Worm (Caenorhabditis elegans): Measurements from ENCODE around the gene lsm-4.

Gene lsm-4

DNA sequence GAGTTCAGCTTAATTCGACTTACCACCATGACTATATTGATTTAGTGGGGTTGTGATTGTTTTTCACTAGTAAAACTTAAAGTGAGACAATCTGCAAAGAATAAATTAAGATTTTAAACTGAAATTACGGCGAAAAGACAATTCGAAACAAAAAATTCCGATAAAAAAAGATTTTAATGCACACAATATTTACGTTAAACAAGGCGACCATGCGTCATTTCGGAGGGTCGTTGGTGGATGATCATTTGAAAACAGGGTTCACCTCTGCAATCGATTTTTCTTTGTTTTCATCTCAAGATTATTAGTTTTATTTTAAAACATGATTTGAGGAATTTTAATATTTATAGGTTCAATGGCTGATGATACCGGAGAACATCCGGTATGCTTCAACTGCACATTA lies at the start of gene lsm-4:
TSS of gene lsm-4 (minus strand) at position 91 of the 400 bp plus-strand sequence.
- TF ChIP-seq ceh-48 (tag; optimal IDR thresholded peaks at IDR 0.05) (peak; percentile 30), unc-86 (tag; optimal IDR thresholded peaks at IDR 0.05) (no peak)

DNA sequence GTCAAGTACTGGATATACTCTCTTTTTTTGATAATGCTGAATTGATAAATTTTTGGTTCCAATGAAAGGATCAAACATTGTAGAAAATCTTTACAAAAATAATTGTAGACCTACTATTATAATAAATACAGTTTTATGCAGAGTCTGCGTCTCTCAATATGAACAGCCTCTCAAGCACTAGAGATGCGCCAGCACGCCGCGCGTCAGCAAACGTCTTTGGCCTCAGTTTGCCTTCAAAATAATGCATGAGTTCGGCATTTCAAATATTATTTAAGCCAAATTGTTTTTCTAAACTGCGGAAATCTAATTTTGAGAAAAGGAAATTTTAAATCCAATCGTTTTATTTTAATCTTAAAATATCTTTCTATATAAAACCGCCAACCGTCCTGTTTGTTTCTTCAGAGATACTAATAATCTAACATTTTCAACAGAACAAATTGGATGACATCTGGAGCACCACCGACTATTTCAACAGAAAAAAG lies 48.7 kb upstream of the lsm-4 start, which contains the start of gene cul-4:
TSS of gene cul-4 (plus strand) at position 432 of the 482 bp plus-strand sequence.
- TF ChIP-seq fax-1 (tag; optimal IDR thresholded peaks at IDR 0.05) (no peak), ahr-1 (tag; optimal IDR thresholded peaks at IDR 0.05) (no peak), ref-2 (tag; optimal IDR thresholded peaks at IDR 0.05) (no peak), hlh-13 (GFP tag; optimal IDR thresholded peaks at IDR 0.05) (no peak), fkh-6 (tag; optimal IDR thresholded peaks at IDR 0.05) (no peak), ceh-2 (tag; optimal IDR thresholded peaks at IDR 0.05) (peak; percentile 8), sdc-2 (tag; optimal IDR thresholded peaks at IDR 0.05) (no peak), ceh-30 (tag; optimal IDR thresholded peaks at IDR 0.05) (no peak), pax-1 (tag; optimal IDR thresholded peaks at IDR 0.05) (no peak), hlh-30 (tag; optimal IDR thresholded peaks at IDR 0.05; ENCODE audit: insufficient read depth) (no peak), ets-4 (tag; optimal IDR thresholded peaks at IDR 0.05) (no peak), zip-5 (tag; optimal IDR thresholded peaks at IDR 0.05) (no peak), lim-6 (tag; optimal IDR thresholded peaks at IDR 0.05) (no peak), odd-2 (tag; optimal IDR thresholded peaks at IDR 0.05) (no peak), lin-11 (tag; optimal IDR thresholded peaks at IDR 0.05) (no peak), ceh-48 (tag; optimal IDR thresholded peaks at IDR 0.05) (no peak), hlh-8 (tag; optimal IDR thresholded peaks at IDR 0.05) (no peak), ceh-14 (tag; optimal IDR thresholded peaks at IDR 0.05) (peak; percentile 14), nhr-11 (tag; optimal IDR thresholded peaks at IDR 0.05) (no peak), K02D7.2 (tag; optimal IDR thresholded peaks at IDR 0.05) (no peak), nfya-1 (tag; optimal IDR thresholded peaks at IDR 0.05) (peak; percentile 40), dve-1 (tag; optimal IDR thresholded peaks at IDR 0.05) (no peak), unc-55 (GFP tag; optimal IDR thresholded peaks at IDR 0.05) (no peak), nhr-232 (tag; optimal IDR thresholded peaks at IDR 0.05) (no peak), unc-3 (GFP tag; conservative IDR thresholded peaks at IDR 0.05) (no peak), unc-3 (tag; optimal IDR thresholded peaks at IDR 0.05) (no peak), pha-2 (tag; optimal IDR thresholded peaks at IDR 0.05) (no peak), ztf-16 (tag; optimal IDR thresholded peaks at IDR 0.05) (no peak), K09A11.1 (tag; optimal IDR thresholded peaks at IDR 0.05; ENCODE audit: insufficient read depth) (no peak), ceh-31 (tag; optimal IDR thresholded peaks at IDR 0.05) (peak; percentile 10), pha-4 (tag; optimal IDR thresholded peaks at IDR 0.05) (no peak), T23F11.4 (GFP tag; optimal IDR thresholded peaks at IDR 0.05) (no peak), tbx-2 (tag; optimal IDR thresholded peaks at IDR 0.05) (peak; percentile 12), ttx-3 (tag; optimal IDR thresholded peaks at IDR 0.05) (no peak), hlh-6 (tag; optimal IDR thresholded peaks at IDR 0.05) (no peak), fkh-10 (GFP tag; optimal IDR thresholded peaks at IDR 0.05) (no peak), syd-9 (tag; optimal IDR thresholded peaks at IDR 0.05) (no peak), dmd-4 (tag; optimal IDR thresholded peaks at IDR 0.05; ENCODE audit: borderline replicate concordance) (no peak), madf-2 (tag; optimal IDR thresholded peaks at IDR 0.05) (no peak)

DNA sequence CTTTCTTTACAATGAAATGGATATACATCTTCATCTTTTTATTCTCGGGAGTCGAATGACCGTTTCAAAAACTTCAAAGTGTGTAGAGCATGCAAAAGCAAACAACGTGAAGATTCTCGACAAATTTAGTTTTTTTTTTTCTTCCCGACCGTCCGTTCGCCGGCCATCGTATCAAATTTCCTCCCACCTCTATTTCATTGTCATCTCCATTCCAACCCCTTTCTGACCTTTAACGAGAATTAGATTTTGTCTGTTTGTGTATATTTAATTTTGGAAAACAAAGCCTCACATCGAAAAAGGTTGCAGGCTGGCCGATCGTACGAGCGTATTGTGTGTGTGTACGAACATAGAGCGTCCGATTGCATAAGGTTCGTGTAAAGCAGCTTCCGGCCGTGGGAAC lies 46.1 kb upstream of the lsm-4 start, which contains the start of gene C30G12.1:
TSS of gene C30G12.1 (plus strand) at position 301 of the 400 bp plus-strand sequence.
- TF ChIP-seq zip-5 (tag; optimal IDR thresholded peaks at IDR 0.05) (no peak), ceh-34 (tag; optimal IDR thresholded peaks at IDR 0.05) (peak; percentile 68)

All from whole organism, late embryonic.